Fruit fly (Drosophila melanogaster) whole organism, embryonic: Measurements from ENCODE around the gene cu.

Source experiments
- Bdp1 ChIP-seq: fragments of 200-800 bp; sonication (Bioruptor generic); optimal IDR thresholded peaks from 3 replicates; lab custom pipeline; 2016; ENCODE audit warnings: missing biosample characterization, missing genetic modification characterization
- CG10274 ChIP-seq: fragments of 200-800 bp; sonication (Bioruptor generic); optimal IDR thresholded peaks from 3 replicates; lab custom pipeline; 2017; ENCODE audit warnings: missing biosample characterization, mild to moderate bottlenecking, missing genetic modification characterization
- CG12236 ChIP-seq: fragments of 200-800 bp; sonication (Bioruptor generic); optimal IDR thresholded peaks from 2 replicates; lab custom pipeline; 2016; ENCODE audit warnings: missing biosample characterization, missing genetic modification characterization
- CG15514 ChIP-seq: fragments of 200-800 bp; sonication (Bioruptor generic); optimal IDR thresholded peaks from 3 replicates; lab custom pipeline; 2017; ENCODE audit warnings: missing biosample characterization, missing genetic modification characterization, mild to moderate bottlenecking, moderate library complexity, missing genetic modification reagents
- CG1603 ChIP-seq: fragments of 200-800 bp; sonication (Bioruptor generic); optimal IDR thresholded peaks from 2 replicates; lab custom pipeline; 2019; ENCODE audit warnings: missing biosample characterization, mild to moderate bottlenecking, missing genetic modification characterization, moderate library complexity
- CG17328 ChIP-seq: fragments of 200-800 bp; sonication (Bioruptor generic); IDR thresholded peaks from 2 replicates; pipeline ENCODE4 v1.3.6; 2022; ENCODE audit warnings: missing biosample characterization, missing genetic modification characterization
- CG2875 ChIP-seq: fragments of 200-800 bp; sonication (Bioruptor generic); optimal IDR thresholded peaks from 2 replicates; lab custom pipeline; 2017; ENCODE audit warnings: missing biosample characterization, mild to moderate bottlenecking, missing genetic modification characterization, missing genetic modification reagents
- CG34224 ChIP-seq: fragments of 200-800 bp; sonication (Bioruptor generic); IDR thresholded peaks from 3 replicates; pipeline ENCODE4 v1.3.6; 2022; ENCODE audit warnings: missing biosample characterization, missing genetic modification characterization; ENCODE audit not compliant: partially characterized antibody
- CG4707 ChIP-seq: fragments of 200-800 bp; sonication (Bioruptor generic); optimal IDR thresholded peaks from 2 replicates; lab custom pipeline; 2018; ENCODE audit warnings: missing biosample characterization, mild to moderate bottlenecking, missing genetic modification characterization, moderate library complexity
- CG4730 ChIP-seq: fragments of 200-800 bp; sonication (Bioruptor generic); IDR thresholded peaks from 2 replicates; pipeline ENCODE4 v1.3.6; 2022; ENCODE audit warnings: missing biosample characterization, missing genetic modification characterization
- CG7372 ChIP-seq: fragments of 200-800 bp; sonication (Bioruptor generic); IDR thresholded peaks from 2 replicates; pipeline ENCODE4 v1.3.6; 2022; ENCODE audit warnings: missing biosample characterization, missing genetic modification characterization
- Camta ChIP-seq: fragments of 200-800 bp; sonication (Bioruptor generic); optimal IDR thresholded peaks from 2 replicates; lab custom pipeline; 2016; ENCODE audit warnings: missing biosample characterization, missing genetic modification characterization
- CoRest ChIP-seq: fragments of 200-800 bp; sonication (Bioruptor generic); optimal IDR thresholded peaks from 3 replicates; lab custom pipeline; 2018; ENCODE audit warnings: missing biosample characterization, mild to moderate bottlenecking, missing genetic modification characterization, moderate library complexity
- Doc2 ChIP-seq: fragments of 200-800 bp; sonication (Bioruptor generic); IDR thresholded peaks from 2 replicates; pipeline ENCODE4 v1.3.6; 2022; ENCODE audit warnings: missing biosample characterization, missing genetic modification characterization
- Doc3 ChIP-seq: fragments of 200-800 bp; sonication (Bioruptor generic); IDR thresholded peaks from 3 replicates; pipeline ENCODE4 v1.3.6; 2022; ENCODE audit warnings: missing biosample characterization, missing genetic modification characterization; ENCODE audit not compliant: partially characterized antibody
- Dp ChIP-seq: fragments of 200-800 bp; sonication (Bioruptor generic); optimal IDR thresholded peaks from 2 replicates; lab custom pipeline; 2018; ENCODE audit warnings: missing biosample characterization, mild to moderate bottlenecking, missing genetic modification characterization, moderate library complexity
- Ets65A ChIP-seq: fragments of 200-800 bp; sonication (Bioruptor generic); peaks from one replicate; lab custom pipeline; 2016; ENCODE audit warnings: missing biosample characterization, missing genetic modification characterization
- HLHmδ ChIP-seq: fragments of 200-800 bp; sonication (Bioruptor generic); optimal IDR thresholded peaks from 2 replicates; lab custom pipeline; 2018; ENCODE audit warnings: missing biosample characterization, mild to moderate bottlenecking, missing genetic modification characterization, moderate library complexity
- MESR4 ChIP-seq: fragments of 200-800 bp; sonication (Bioruptor generic); optimal IDR thresholded peaks from 2 replicates; lab custom pipeline; 2018; ENCODE audit warnings: missing biosample characterization, mild to moderate bottlenecking, missing genetic modification characterization, moderate library complexity
- Mad ChIP-seq: fragments of 200-800 bp; sonication (Bioruptor generic); optimal IDR thresholded peaks from 2 replicates; lab custom pipeline; 2016; ENCODE audit warnings: missing biosample characterization, missing genetic modification characterization
- Max ChIP-seq: fragments of 200-800 bp; sonication (Bioruptor generic); optimal IDR thresholded peaks from 2 replicates; lab custom pipeline; 2016; ENCODE audit warnings: missing biosample characterization, mild to moderate bottlenecking, missing genetic modification characterization
- NK7.1 ChIP-seq: fragments of 200-800 bp; sonication (Bioruptor generic); optimal IDR thresholded peaks from 3 replicates; lab custom pipeline; 2016; ENCODE audit warnings: missing biosample characterization, missing genetic modification characterization
- Neu2 ChIP-seq: fragments of 200-800 bp; sonication (Bioruptor generic); optimal IDR thresholded peaks from 3 replicates; lab custom pipeline; 2016; ENCODE audit warnings: missing biosample characterization, missing genetic modification characterization, borderline replicate concordance
- Rx ChIP-seq: fragments of 200-800 bp; sonication (Bioruptor generic); IDR thresholded peaks from 2 replicates; pipeline ENCODE4 v1.3.6; 2022; ENCODE audit warnings: missing biosample characterization, missing genetic modification characterization
- Sox100B ChIP-seq: fragments of 200-800 bp; sonication (Bioruptor generic); optimal IDR thresholded peaks from 3 replicates; lab custom pipeline; 2018; ENCODE audit warnings: missing biosample characterization, mild to moderate bottlenecking, missing genetic modification characterization
- Sry-β ChIP-seq: fragments of 200-800 bp; sonication (Bioruptor generic); optimal IDR thresholded peaks from 2 replicates; lab custom pipeline; 2018; ENCODE audit warnings: missing biosample characterization, mild to moderate bottlenecking, missing genetic modification characterization, moderate library complexity
- Stat92E ChIP-seq, 3 experiments: fragments of >200 bp in 2 of 3; fragments of 200-800 bp in 1 of 3; sonication (Bioruptor generic) in 1 of 3; optimal IDR thresholded peaks; 2 replicates each; lab custom pipeline; 2017 to 2019; ENCODE audit warnings: missing biosample characterization in 3 of 3, missing genetic modification characterization in 3 of 3, mild to moderate bottlenecking in 1 of 3, moderate library complexity in 1 of 3
- Tbp ChIP-seq: fragments of >200 bp; optimal IDR thresholded peaks from 2 replicates; lab custom pipeline; 2018; ENCODE audit warnings: missing biosample characterization, missing genetic modification characterization
- al ChIP-seq: fragments of 200-800 bp; sonication (Bioruptor generic); IDR thresholded peaks from 2 replicates; pipeline ENCODE4 v1.3.6; 2022; ENCODE audit warnings: missing biosample characterization, missing genetic modification characterization
- bsh ChIP-seq, 2 experiments: fragments of 200-800 bp; sonication (Bioruptor generic); optimal IDR thresholded peaks; 2 replicates each; lab custom pipeline; 2017 to 2018; ENCODE audit warnings: mild to moderate bottlenecking in 2 of 2, missing biosample characterization in 2 of 2, missing genetic modification characterization in 2 of 2, moderate library complexity in 1 of 2
- caup ChIP-seq: fragments of 200-800 bp; sonication (Bioruptor generic); optimal IDR thresholded peaks from 3 replicates; lab custom pipeline; 2017; ENCODE audit warnings: missing biosample characterization, mild to moderate bottlenecking, missing genetic modification characterization, moderate library complexity; ENCODE audit not compliant: severe bottlenecking
- dati ChIP-seq: fragments of 200-800 bp; sonication (Bioruptor generic); IDR thresholded peaks from 2 replicates; pipeline ENCODE4 v1.3.6; 2022; ENCODE audit warnings: missing biosample characterization, missing genetic modification characterization
- emc ChIP-seq: fragments of 200-800 bp; sonication (Bioruptor generic); optimal IDR thresholded peaks from 2 replicates; lab custom pipeline; 2016; ENCODE audit warnings: missing biosample characterization, missing genetic modification characterization
- grau ChIP-seq: fragments of 200-800 bp; optimal IDR thresholded peaks from 3 replicates; lab custom pipeline; 2019; ENCODE audit warnings: missing biosample characterization, mild to moderate bottlenecking, missing genetic modification characterization, moderate library complexity
- gsb ChIP-seq: fragments of 200-800 bp; sonication (Bioruptor generic); IDR thresholded peaks from 2 replicates; pipeline ENCODE4 v1.3.6; 2022; ENCODE audit warnings: missing biosample characterization, missing genetic modification characterization
- ham ChIP-seq: fragments of 200-800 bp; sonication (Bioruptor generic); IDR thresholded peaks from 2 replicates; pipeline ENCODE4 v1.3.6; 2022; ENCODE audit warnings: missing biosample characterization, missing genetic modification characterization
- inv ChIP-seq: fragments of 200-800 bp; sonication (Bioruptor generic); IDR thresholded peaks from 2 replicates; pipeline ENCODE4 v1.3.6; 2022; ENCODE audit warnings: missing biosample characterization, missing genetic modification characterization; ENCODE audit not compliant: partially characterized antibody
- knrl ChIP-seq: fragments of 200-800 bp; sonication (Bioruptor generic); IDR thresholded peaks from 3 replicates; pipeline ENCODE4 v1.3.6; 2022; ENCODE audit warnings: missing biosample characterization, missing genetic modification characterization; ENCODE audit not compliant: partially characterized antibody
- mld ChIP-seq: fragments of 200-800 bp; sonication (Bioruptor generic); IDR thresholded peaks from 3 replicates; pipeline ENCODE4 v1.3.6; 2022; ENCODE audit warnings: missing biosample characterization, missing genetic modification characterization; ENCODE audit not compliant: partially characterized antibody
- odd ChIP-seq: fragments of 200-800 bp; sonication (Bioruptor generic); optimal IDR thresholded peaks from 2 replicates; lab custom pipeline; 2017; ENCODE audit warnings: missing biosample characterization, mild to moderate bottlenecking, missing genetic modification characterization
- pum ChIP-seq: fragments of 200-800 bp; sonication (Bioruptor generic); optimal IDR thresholded peaks from 2 replicates; lab custom pipeline; 2016; ENCODE audit warnings: missing biosample characterization, missing genetic modification characterization
- salm ChIP-seq: fragments of 200-800 bp; sonication (Bioruptor generic); optimal IDR thresholded peaks from 2 replicates; lab custom pipeline; 2018; ENCODE audit warnings: missing biosample characterization, mild to moderate bottlenecking, missing genetic modification characterization
- sc ChIP-seq, 3 experiments: fragments of >200 bp in 2 of 3; fragments of 200-800 bp in 1 of 3; sonication (Bioruptor generic) in 1 of 3; optimal IDR thresholded peaks; 2 replicates in 2 of 3; 3 replicates in 1 of 3; lab custom pipeline; 2017; ENCODE audit warnings: mild to moderate bottlenecking in 1 of 3, missing biosample characterization in 1 of 3, missing genetic modification characterization in 1 of 3, missing genetic modification reagents in 1 of 3
- tgo ChIP-seq: fragments of 200-800 bp; sonication (Bioruptor generic); IDR thresholded peaks from 3 replicates; pipeline ENCODE4 v1.3.6; 2022; ENCODE audit warnings: missing biosample characterization, missing genetic modification characterization
- trem ChIP-seq: fragments of 200-800 bp; optimal IDR thresholded peaks from 3 replicates; lab custom pipeline; 2019; ENCODE audit warnings: missing biosample characterization, mild to moderate bottlenecking, missing genetic modification characterization, moderate library complexity
- trh ChIP-seq: fragments of 200-800 bp; sonication (Bioruptor generic); optimal IDR thresholded peaks from 2 replicates; lab custom pipeline; 2016; ENCODE audit warnings: missing biosample characterization, missing genetic modification characterization
- unpg ChIP-seq: fragments of 200-800 bp; sonication (Bioruptor generic); optimal IDR thresholded peaks from 3 replicates; lab custom pipeline; 2018; ENCODE audit warnings: missing biosample characterization, mild to moderate bottlenecking, missing genetic modification characterization, moderate library complexity

Gene cu

DNA sequence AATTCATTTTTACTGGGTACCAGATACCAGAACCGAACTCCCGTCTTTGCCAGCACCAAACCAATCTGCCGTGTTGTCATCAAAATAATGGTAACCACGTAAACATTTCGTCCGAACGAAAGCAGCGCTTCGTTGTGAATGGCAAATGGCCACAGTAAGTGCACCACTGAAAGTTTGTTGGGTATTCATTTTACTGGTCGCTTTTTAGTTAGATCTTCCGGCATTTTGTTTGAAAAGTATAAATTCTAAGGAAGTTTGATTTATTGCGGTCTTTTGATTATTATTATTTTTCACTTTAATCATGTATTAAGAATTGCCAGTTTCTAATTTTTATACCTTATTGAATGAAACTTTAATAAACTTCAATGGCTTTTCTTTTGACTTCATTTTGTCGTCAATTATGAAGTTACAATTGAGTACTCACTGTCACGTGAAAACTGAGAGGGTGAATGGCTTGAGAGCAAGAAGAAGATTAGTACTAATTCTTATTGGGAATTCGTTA is 17.1 kb downstream of the cu start, which contains the start of gene ZnT86D (continued):
- TF ChIP-seq gsb, result no peak
- TF ChIP-seq emc (GFP tag; lab: Kevin White, UChicago), result peak; percentile 59
- no peak for TF ChIP-seq CG17328 (GFP tag; lab: Robert Waterston, UW)
- peak; percentile 71 for TF ChIP-seq Sry-β
- peak; percentile 26 for TF ChIP-seq CG1603 (tag; lab: Kevin White, UChicago)
- no peak for TF ChIP-seq Bdp1
- no peak for TF ChIP-seq sc (optimal IDR thresholded peaks at IDR 0.05; lab: Kevin White, UChicago)
- peak; percentile 3 for TF ChIP-seq sc (GFP tag; optimal IDR thresholded peaks at IDR 0.05; lab: Kevin White, UChicago)
- peak; percentile 23; the same call in 1 of the 3 replicates for TF ChIP-seq tgo (GFP tag; lab: Robert Waterston, UW)
- peak; percentile 45 for TF ChIP-seq salm
- TF ChIP-seq Camta, result peak; percentile 35
- peak; percentile 97 for TF ChIP-seq Ets65A

DNA sequence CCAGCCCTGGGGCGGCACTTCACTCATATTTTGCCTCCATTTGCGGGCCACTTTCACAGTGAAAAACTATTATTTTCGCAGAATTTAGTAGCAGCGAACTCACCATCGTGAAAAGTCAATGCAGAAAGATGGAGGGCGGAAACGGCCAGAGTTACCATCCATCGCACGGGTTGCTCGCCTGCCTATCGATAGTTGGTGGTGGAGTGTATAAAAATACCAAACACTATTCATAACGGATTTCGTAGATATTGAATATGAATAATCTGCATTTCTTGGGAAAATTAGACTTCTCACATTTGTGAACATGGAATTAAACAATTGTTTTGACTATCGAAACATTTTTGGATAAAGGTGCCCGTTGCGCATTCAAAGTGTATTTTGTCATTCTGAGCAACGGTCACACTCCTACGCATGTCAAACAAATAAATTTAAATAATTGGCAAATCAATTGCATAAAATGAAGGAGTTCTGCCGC is 18.8 kb downstream of the cu start, which contains the start of the genes RpS25 and CG4820:
Gene RpS25, minus strand, starts transcription at position 132 of the 475 bp plus-strand sequence.
Gene CG4820, plus strand, starts transcription at position 380 of the 475 bp plus-strand sequence.
- TF ChIP-seq MESR4 (GFP tag; lab: Kevin White, UChicago) (peak; percentile 100), Max (GFP tag; lab: Kevin White, UChicago) (peak; percentile 94), CG4730 (GFP tag; lab: Robert Waterston, UW) (peak; percentile 75), ham (GFP tag; lab: Robert Waterston, UW) (peak; percentile 55; the same call in 1 of the 2 replicates), CG15514 (GFP tag; lab: Kevin White, UChicago) (peak; percentile 93), Sox100B (GFP tag; lab: Kevin White, UChicago) (peak; percentile 92), CG12236 (GFP tag; lab: Kevin White, UChicago) (peak; percentile 89), CoRest (tag; lab: Kevin White, UChicago) (peak; percentile 85), Rx (GFP tag; lab: Robert Waterston, UW) (peak; percentile 79), unpg (GFP tag; lab: Kevin White, UChicago) (peak; percentile 86), Tbp (GFP tag; lab: Kevin White, UChicago) (peak; percentile 55), CG10274 (peak; percentile 88), pum (GFP tag; lab: Kevin White, UChicago) (peak; percentile 78), Neu2 (GFP tag; lab: Kevin White, UChicago) (peak; percentile 85), CG34224 (GFP tag; lab: Robert Waterston, UW) (peak; percentile 88), trem (tag; lab: Kevin White, UChicago) (peak; percentile 95), knrl (GFP tag; lab: Robert Waterston, UW) (peak; percentile 91), caup (GFP tag; lab: Kevin White, UChicago) (peak; percentile 97), bsh (GFP tag; optimal IDR thresholded peaks at IDR 0.05; lab: Kevin White, UChicago) (peak; percentile 36 to 81), HLHmδ (peak; percentile 99), emc (GFP tag; lab: Kevin White, UChicago) (peak; percentile 90), Doc2 (GFP tag; lab: Robert Waterston, UW) (peak; percentile 50), CG7372 (GFP tag; lab: Robert Waterston, UW) (peak; percentile 82), inv (GFP tag; lab: Robert Waterston, UW) (peak; percentile 78), CG2875 (GFP tag; lab: Kevin White, UChicago) (peak; percentile 92), odd (GFP tag; lab: Kevin White, UChicago) (peak; percentile 94), Mad (peak; percentile 91), CG4707 (peak; percentile 89), dati (peak; percentile 84), Doc3 (GFP tag; lab: Robert Waterston, UW) (peak; percentile 86), trh (GFP tag; lab: Kevin White, UChicago) (peak; percentile 86), NK7.1 (GFP tag; lab: Kevin White, UChicago) (peak; percentile 88), mld (GFP tag; lab: Robert Waterston, UW) (peak; percentile 65; the same call in 1 of the 3 replicates), al (GFP tag; lab: Robert Waterston, UW) (peak; percentile 72), grau (peak; percentile 86), Stat92E (GFP tag; optimal IDR thresholded peaks at IDR 0.05; lab: Kevin White, UChicago) (peak in 1 of 3 experiments; percentile 66), Dp (GFP tag; lab: Kevin White, UChicago) (peak; percentile 64)
